Fruit fly (Drosophila melanogaster) whole organism, embryonic: ENCODE measurements around the gene CG13059.
A peak's percentile ranks its signal among the peaks of the same experiment; 100 is the strongest.

Source experiments
- B-H1 ChIP-seq: fragments of 200-800 bp; sonication (Bioruptor generic); IDR thresholded peaks from 3 replicates; pipeline ENCODE4 v1.3.6; 2022; ENCODE audit warnings: missing biosample characterization, missing genetic modification characterization
- C15 ChIP-seq: fragments of 200-800 bp; sonication (Bioruptor generic); IDR thresholded peaks from 3 replicates; pipeline ENCODE4 v1.3.6; 2022; ENCODE audit warnings: missing biosample characterization, missing genetic modification characterization
- CG10321 ChIP-seq: fragments of 200-800 bp; sonication (Bioruptor generic); IDR thresholded peaks from 2 replicates; pipeline ENCODE4 v1.3.6; 2022; ENCODE audit warnings: missing biosample characterization, missing genetic modification characterization
- CG11456 ChIP-seq: fragments of 200-800 bp; sonication (Bioruptor generic); IDR thresholded peaks from 3 replicates; pipeline ENCODE4 v1.3.6; 2022; ENCODE audit warnings: missing biosample characterization, missing genetic modification characterization
- CG13775 ChIP-seq: fragments of 200-800 bp; sonication (Bioruptor generic); optimal IDR thresholded peaks from 3 replicates; lab custom pipeline; 2017; ENCODE audit warnings: missing biosample characterization, mild to moderate bottlenecking, missing genetic modification characterization
- CG1602 ChIP-seq: fragments of 200-800 bp; sonication (Bioruptor generic); optimal IDR thresholded peaks from 3 replicates; lab custom pipeline; 2016; ENCODE audit warnings: missing biosample characterization, missing genetic modification characterization
- CG16815 ChIP-seq: fragments of 200-800 bp; sonication (Bioruptor generic); optimal IDR thresholded peaks from 3 replicates; lab custom pipeline; 2017; ENCODE audit warnings: missing biosample characterization, mild to moderate bottlenecking, missing genetic modification characterization
- CG17802 ChIP-seq: fragments of 200-800 bp; sonication (Bioruptor generic); optimal IDR thresholded peaks from 2 replicates; lab custom pipeline; 2018; ENCODE audit warnings: missing biosample characterization, mild to moderate bottlenecking, missing genetic modification characterization, moderate library complexity
- CG18476 ChIP-seq: fragments of 200-800 bp; sonication (Bioruptor generic); optimal IDR thresholded peaks from 2 replicates; lab custom pipeline; 2016; ENCODE audit warnings: missing biosample characterization, mild to moderate bottlenecking, missing genetic modification characterization
- CG18599 ChIP-seq: fragments of 200-800 bp; sonication (Bioruptor generic); optimal IDR thresholded peaks from 3 replicates; lab custom pipeline; 2017; ENCODE audit warnings: missing biosample characterization, missing genetic modification characterization, mild to moderate bottlenecking, moderate library complexity, missing genetic modification reagents
- CG2129 ChIP-seq: fragments of 200-800 bp; sonication (Bioruptor generic); IDR thresholded peaks from 2 replicates; pipeline ENCODE4 v1.3.6; 2022; ENCODE audit warnings: missing biosample characterization, missing genetic modification characterization; ENCODE audit not compliant: partially characterized antibody
- CG2889 ChIP-seq: fragments of 200-800 bp; sonication (Bioruptor generic); IDR thresholded peaks from 3 replicates; pipeline ENCODE4 v1.3.6; 2022; ENCODE audit warnings: missing biosample characterization, missing genetic modification characterization
- CG30403 ChIP-seq: fragments of 200-800 bp; sonication (Bioruptor generic); optimal IDR thresholded peaks from 3 replicates; lab custom pipeline; 2016; ENCODE audit warnings: missing biosample characterization, missing genetic modification characterization
- CG32532 ChIP-seq: fragments of 200-800 bp; sonication (Bioruptor generic); IDR thresholded peaks from 2 replicates; pipeline ENCODE4 v1.3.6; 2022; ENCODE audit warnings: missing biosample characterization, missing genetic modification characterization
- CG33213 ChIP-seq: fragments of 200-800 bp; sonication (Bioruptor generic); optimal IDR thresholded peaks from 3 replicates; lab custom pipeline; 2016; ENCODE audit warnings: missing biosample characterization, missing genetic modification characterization
- CG5180 ChIP-seq: fragments of 200-800 bp; sonication (Bioruptor generic); optimal IDR thresholded peaks from 3 replicates; lab custom pipeline; 2017; ENCODE audit warnings: missing biosample characterization, missing genetic modification characterization, mild to moderate bottlenecking, moderate library complexity, missing genetic modification reagents
- CG5953 ChIP-seq: fragments of 200-800 bp; sonication (Bioruptor generic); IDR thresholded peaks from 2 replicates; pipeline ENCODE4 v1.3.6; 2022; ENCODE audit warnings: missing biosample characterization, missing genetic modification characterization
- CG9215 ChIP-seq: fragments of 200-800 bp; sonication (Bioruptor generic); IDR thresholded peaks from 2 replicates; pipeline ENCODE4 v1.3.6; 2022; ENCODE audit warnings: missing biosample characterization, missing genetic modification characterization
- D19B ChIP-seq: fragments of 200-800 bp; sonication (Bioruptor generic); optimal IDR thresholded peaks from 2 replicates; lab custom pipeline; 2017; ENCODE audit warnings: missing biosample characterization, mild to moderate bottlenecking, missing genetic modification characterization
- Deaf1 ChIP-seq: fragments of 200-800 bp; optimal IDR thresholded peaks from 3 replicates; lab custom pipeline; 2019; ENCODE audit warnings: missing biosample characterization, mild to moderate bottlenecking, missing genetic modification characterization, moderate library complexity
- Drgx ChIP-seq: fragments of 200-800 bp; sonication (Bioruptor generic); IDR thresholded peaks from 2 replicates; pipeline ENCODE4 v1.3.6; 2022; ENCODE audit warnings: missing biosample characterization, missing genetic modification characterization
- E2f1 ChIP-seq: fragments of 200-800 bp; sonication (Bioruptor generic); IDR thresholded peaks from 2 replicates; pipeline ENCODE4 v1.3.6; 2022; ENCODE audit warnings: missing biosample characterization, missing genetic modification characterization
- Ets97D ChIP-seq: fragments of 200-800 bp; sonication (Bioruptor generic); optimal IDR thresholded peaks from 3 replicates; lab custom pipeline; 2016; ENCODE audit warnings: missing biosample characterization, missing genetic modification characterization
- Fer3 ChIP-seq: fragments of 200-800 bp; sonication (Bioruptor generic); optimal IDR thresholded peaks from 2 replicates; lab custom pipeline; 2018; ENCODE audit warnings: missing biosample characterization, mild to moderate bottlenecking, missing genetic modification characterization, moderate library complexity
- HHEX ChIP-seq: fragments of 200-800 bp; sonication (Bioruptor generic); optimal IDR thresholded peaks from 3 replicates; lab custom pipeline; 2017; ENCODE audit warnings: missing biosample characterization, mild to moderate bottlenecking, missing genetic modification characterization, missing genetic modification reagents
- HLH4C ChIP-seq: fragments of 200-800 bp; sonication (Bioruptor generic); IDR thresholded peaks from 3 replicates; pipeline ENCODE4 v1.3.6; 2022; ENCODE audit warnings: missing biosample characterization, missing genetic modification characterization; ENCODE audit not compliant: partially characterized antibody
- Myb ChIP-seq: fragments of 200-800 bp; sonication (Bioruptor generic); optimal IDR thresholded peaks from 2 replicates; lab custom pipeline; 2016; ENCODE audit warnings: missing biosample characterization, missing genetic modification characterization
- Nf-YB ChIP-seq: fragments of 200-800 bp; sonication (Bioruptor generic); optimal IDR thresholded peaks from 3 replicates; lab custom pipeline; 2019; ENCODE audit warnings: missing biosample characterization, mild to moderate bottlenecking, missing genetic modification characterization, moderate library complexity
- Taf1 ChIP-seq: fragments of 200-800 bp; sonication (Bioruptor generic); IDR thresholded peaks from 2 replicates; pipeline ENCODE4 v1.3.6; 2022; ENCODE audit warnings: missing biosample characterization, missing genetic modification characterization
- Trl ChIP-seq, 3 experiments: fragments of >200 bp in 2 of 3; fragments of 200-800 bp in 1 of 3; sonication (Bioruptor generic) in 1 of 3; optimal IDR thresholded peaks; 2 replicates in 1 of 3; 3 replicates in 2 of 3; lab custom pipeline; 2016 to 2017; ENCODE audit warnings: missing biosample characterization in 1 of 3, missing genetic modification characterization in 1 of 3
- Vsx1 ChIP-seq: fragments of 200-800 bp; sonication (Bioruptor generic); optimal IDR thresholded peaks from 2 replicates; lab custom pipeline; 2017; ENCODE audit warnings: missing biosample characterization, mild to moderate bottlenecking, missing genetic modification characterization, missing genetic modification reagents
- al ChIP-seq: fragments of 200-800 bp; sonication (Bioruptor generic); IDR thresholded peaks from 2 replicates; pipeline ENCODE4 v1.3.6; 2022; ENCODE audit warnings: missing biosample characterization, missing genetic modification characterization
- ara ChIP-seq: fragments of 200-800 bp; sonication (Bioruptor generic); IDR thresholded peaks from 2 replicates; pipeline ENCODE4 v1.3.6; 2022; ENCODE audit warnings: missing biosample characterization, missing genetic modification characterization
- bowl ChIP-seq: fragments of 200-800 bp; sonication (Bioruptor generic); IDR thresholded peaks from 2 replicates; pipeline ENCODE4 v1.3.6; 2022; ENCODE audit warnings: missing biosample characterization, missing genetic modification characterization
- croc ChIP-seq: fragments of 200-800 bp; sonication (Bioruptor generic); conservative IDR thresholded peaks from 3 replicates; pipeline ENCODE4 v1.3.6; 2022; ENCODE audit warnings: missing biosample characterization, missing genetic modification characterization
- crp ChIP-seq, 2 experiments: fragments of 200-800 bp; sonication (Bioruptor generic); optimal IDR thresholded peaks; 2 replicates in 1 of 2; 3 replicates in 1 of 2; lab custom pipeline; 2017; ENCODE audit warnings: missing biosample characterization in 2 of 2, missing genetic modification characterization in 2 of 2, mild to moderate bottlenecking in 1 of 2, moderate library complexity in 1 of 2
- cwo ChIP-seq: fragments of 200-800 bp; sonication (Bioruptor generic); optimal IDR thresholded peaks from 3 replicates; lab custom pipeline; 2017; ENCODE audit warnings: missing biosample characterization, missing genetic modification characterization, mild to moderate bottlenecking, moderate library complexity, missing genetic modification reagents
- eve ChIP-seq, 2 experiments: fragments of >200 bp; optimal IDR thresholded peaks; 2 replicates each; lab custom pipeline; 2017; ENCODE audit warnings: missing biosample characterization in 2 of 2, missing genetic modification characterization in 2 of 2
- gem ChIP-seq: fragments of 200-800 bp; sonication (Bioruptor generic); optimal IDR thresholded peaks from 2 replicates; lab custom pipeline; 2019; ENCODE audit warnings: missing biosample characterization, mild to moderate bottlenecking, missing genetic modification characterization, moderate library complexity
- gsb ChIP-seq: fragments of 200-800 bp; sonication (Bioruptor generic); IDR thresholded peaks from 2 replicates; pipeline ENCODE4 v1.3.6; 2022; ENCODE audit warnings: missing biosample characterization, missing genetic modification characterization
- hbn ChIP-seq: fragments of 200-800 bp; sonication (Bioruptor generic); IDR thresholded peaks from 2 replicates; pipeline ENCODE4 v1.3.6; 2022; ENCODE audit warnings: missing biosample characterization, missing genetic modification characterization; ENCODE audit not compliant: partially characterized antibody
- kah ChIP-seq: fragments of 200-800 bp; sonication (Bioruptor generic); optimal IDR thresholded peaks from 2 replicates; lab custom pipeline; 2018; ENCODE audit warnings: missing biosample characterization, mild to moderate bottlenecking, missing genetic modification characterization
- ken ChIP-seq: fragments of 200-800 bp; sonication (Bioruptor generic); IDR thresholded peaks from 3 replicates; pipeline ENCODE4 v1.3.6; 2022; ENCODE audit warnings: missing biosample characterization, missing genetic modification characterization
- lmd ChIP-seq: fragments of 200-800 bp; sonication (Bioruptor generic); IDR thresholded peaks from 2 replicates; pipeline ENCODE4 v1.3.6; 2022; ENCODE audit warnings: missing biosample characterization, missing genetic modification characterization
- nmo ChIP-seq: fragments of 200-800 bp; sonication (Bioruptor generic); optimal IDR thresholded peaks from 2 replicates; lab custom pipeline; 2018; ENCODE audit warnings: missing biosample characterization, mild to moderate bottlenecking, missing genetic modification characterization, moderate library complexity
- org-1 ChIP-seq: fragments of 200-800 bp; sonication (Bioruptor generic); optimal IDR thresholded peaks from 2 replicates; lab custom pipeline; 2017; ENCODE audit warnings: missing biosample characterization, missing genetic modification characterization
- shn ChIP-seq: fragments of 200-800 bp; sonication (Bioruptor generic); optimal IDR thresholded peaks from 3 replicates; lab custom pipeline; 2016; ENCODE audit warnings: missing biosample characterization, missing genetic modification characterization
- sug ChIP-seq: fragments of 200-800 bp; optimal IDR thresholded peaks from 2 replicates; lab custom pipeline; 2019; ENCODE audit warnings: missing biosample characterization, mild to moderate bottlenecking, missing genetic modification characterization, moderate library complexity
- unpg ChIP-seq: fragments of 200-800 bp; sonication (Bioruptor generic); optimal IDR thresholded peaks from 3 replicates; lab custom pipeline; 2018; ENCODE audit warnings: missing biosample characterization, mild to moderate bottlenecking, missing genetic modification characterization, moderate library complexity
- wdn ChIP-seq: fragments of 200-800 bp; sonication (Bioruptor generic); IDR thresholded peaks from 2 replicates; pipeline ENCODE4 v1.3.6; 2022; ENCODE audit warnings: missing biosample characterization, missing genetic modification characterization

Gene CG13059

dm6 chr3L:16309972-16310371 lies 13.5 kb upstream of the CG13059 start (continued):
- TF ChIP-seq cwo (GFP tag; lab: Kevin White, UChicago) (peak; percentile 9), hbn (GFP tag; lab: Robert Waterston, UW) (no peak), CG2129 (GFP tag; lab: Robert Waterston, UW) (no peak), CG11456 (GFP tag; lab: Robert Waterston, UW) (0 out of 3 replicates have a peak, but pooled peaks have one; percentile 50), sug (tag; lab: Kevin White, UChicago) (no peak), Vsx1 (GFP tag; lab: Kevin White, UChicago) (no peak), Taf1 (GFP tag; lab: Robert Waterston, UW) (no peak), eve (GFP tag; optimal IDR thresholded peaks at IDR 0.05; lab: Kevin White, UChicago) (no peak), ken (GFP tag; lab: Robert Waterston, UW) (no peak), CG18599 (peak; percentile 42), E2f1 (GFP tag; lab: Robert Waterston, UW) (no peak), CG9215 (GFP tag; lab: Robert Waterston, UW) (peak; percentile 42), CG5180 (no peak), croc (GFP tag; lab: Robert Waterston, UW) (no peak), Ets97D (no peak), unpg (GFP tag; lab: Kevin White, UChicago) (peak; percentile 20), org-1 (GFP tag; lab: Kevin White, UChicago) (peak; percentile 37), C15 (GFP tag; lab: Robert Waterston, UW) (no peak), bowl (GFP tag; lab: Robert Waterston, UW) (no peak), ara (GFP tag; lab: Robert Waterston, UW) (0 out of 2 replicates have a peak, but pooled peaks have one; percentile 14), CG32532 (GFP tag; lab: Robert Waterston, UW) (0 out of 2 replicates have a peak, but pooled peaks have one; percentile 6), crp (GFP tag; optimal IDR thresholded peaks at IDR 0.05; lab: Kevin White, UChicago) (no peak), CG16815 (peak; percentile 14), wdn (peak; percentile 53; the same call in 1 of the 2 replicates), nmo (GFP tag; lab: Kevin White, UChicago) (no peak), gem (peak; percentile 35), HHEX (GFP tag; lab: Kevin White, UChicago) (no peak), HLH4C (GFP tag; lab: Robert Waterston, UW) (no peak), Nf-YB (GFP tag; lab: Kevin White, UChicago) (no peak), Fer3 (peak; percentile 2), B-H1 (no peak), D19B (no peak), shn (GFP tag; lab: Kevin White, UChicago) (no peak), kah (GFP tag; lab: Kevin White, UChicago) (no peak), CG33213 (GFP tag; lab: Kevin White, UChicago) (no peak), Trl (optimal IDR thresholded peaks at IDR 0.05; lab: Kevin White, UChicago) (no peak), Trl (GFP tag; optimal IDR thresholded peaks at IDR 0.05; lab: Kevin White, UChicago) (peak; percentile 38), CG18476 (GFP tag; lab: Kevin White, UChicago) (no peak), CG1602 (GFP tag; lab: Kevin White, UChicago) (no peak), CG10321 (no peak), CG30403 (GFP tag; lab: Kevin White, UChicago) (peak; percentile 38), CG17802 (tag; lab: Kevin White, UChicago) (no peak), gsb (GFP tag; lab: Robert Waterston, UW) (no peak), CG13775 (GFP tag; lab: Kevin White, UChicago) (no peak), lmd (peak; percentile 39; the same call in 1 of the 2 replicates), CG5953 (GFP tag; lab: Robert Waterston, UW) (no peak), Drgx (GFP tag; lab: Robert Waterston, UW) (peak; percentile 86), al (GFP tag; lab: Robert Waterston, UW) (0 out of 2 replicates have a peak, but pooled peaks have one; percentile 25), Myb (GFP tag; lab: Kevin White, UChicago) (peak; percentile 38), Deaf1 (tag; lab: Kevin White, UChicago) (no peak), CG2889 (no peak)
